Fruit fly (Drosophila melanogaster) whole organism, embryonic: Measurements from ENCODE around the gene CG43925.

ENCODE experiments used
- B-H1 ChIP-seq: fragments of 200-800 bp; sonication (Bioruptor generic); IDR thresholded peaks from 3 replicates; pipeline ENCODE4 v1.3.6; 2022; ENCODE audit warnings: missing biosample characterization, missing genetic modification characterization
- Bteb2 ChIP-seq: fragments of 200-800 bp; sonication (Bioruptor generic); optimal IDR thresholded peaks from 2 replicates; lab custom pipeline; 2016; ENCODE audit warnings: missing biosample characterization, missing genetic modification characterization
- CG10462 ChIP-seq: fragments of 200-800 bp; sonication (Bioruptor generic); optimal IDR thresholded peaks from 2 replicates; lab custom pipeline; 2016; ENCODE audit warnings: missing biosample characterization, missing genetic modification characterization
- CG11456 ChIP-seq: fragments of 200-800 bp; sonication (Bioruptor generic); IDR thresholded peaks from 3 replicates; pipeline ENCODE4 v1.3.6; 2022; ENCODE audit warnings: missing biosample characterization, missing genetic modification characterization
- CG12219 ChIP-seq: fragments of 200-800 bp; sonication (Bioruptor generic); optimal IDR thresholded peaks from 3 replicates; lab custom pipeline; 2018; ENCODE audit warnings: missing biosample characterization, mild to moderate bottlenecking, missing genetic modification characterization
- CG12942 ChIP-seq: fragments of 200-800 bp; sonication (Bioruptor generic); optimal IDR thresholded peaks from 3 replicates; lab custom pipeline; 2016; ENCODE audit warnings: missing biosample characterization, missing genetic modification characterization
- CG13296 ChIP-seq: fragments of 200-800 bp; sonication (Bioruptor generic); optimal IDR thresholded peaks from 3 replicates; lab custom pipeline; 2018; ENCODE audit warnings: missing biosample characterization, mild to moderate bottlenecking, missing genetic modification characterization
- CG17568 ChIP-seq: fragments of 200-800 bp; sonication (Bioruptor generic); optimal IDR thresholded peaks from 2 replicates; lab custom pipeline; 2018; ENCODE audit warnings: missing biosample characterization, mild to moderate bottlenecking, missing genetic modification characterization, moderate library complexity
- CG18476 ChIP-seq: fragments of 200-800 bp; sonication (Bioruptor generic); optimal IDR thresholded peaks from 2 replicates; lab custom pipeline; 2016; ENCODE audit warnings: missing biosample characterization, mild to moderate bottlenecking, missing genetic modification characterization
- CG2120 ChIP-seq: fragments of 200-800 bp; sonication (Bioruptor generic); optimal IDR thresholded peaks from 3 replicates; lab custom pipeline; 2016; ENCODE audit warnings: missing biosample characterization, missing genetic modification characterization
- CG31365 ChIP-seq: fragments of 200-800 bp; sonication (Bioruptor generic); optimal IDR thresholded peaks from 2 replicates; lab custom pipeline; 2018; ENCODE audit warnings: missing biosample characterization, mild to moderate bottlenecking, missing genetic modification characterization
- CG31388 ChIP-seq: fragments of 200-800 bp; sonication (Bioruptor generic); optimal IDR thresholded peaks from 2 replicates; lab custom pipeline; 2016; ENCODE audit warnings: missing biosample characterization, missing genetic modification characterization
- CG3407 ChIP-seq: fragments of 200-800 bp; sonication (Bioruptor generic); optimal IDR thresholded peaks from 2 replicates; lab custom pipeline; 2018; ENCODE audit warnings: missing biosample characterization, mild to moderate bottlenecking, missing genetic modification characterization
- CG3995 ChIP-seq: fragments of 200-800 bp; sonication (Bioruptor generic); optimal IDR thresholded peaks from 3 replicates; lab custom pipeline; 2016; ENCODE audit warnings: missing biosample characterization, missing genetic modification characterization
- CG4328 ChIP-seq: fragments of 200-800 bp; sonication (Bioruptor generic); optimal IDR thresholded peaks from 3 replicates; lab custom pipeline; 2017; ENCODE audit warnings: missing biosample characterization, missing genetic modification reagents, missing genetic modification characterization
- CG5953 ChIP-seq: fragments of 200-800 bp; sonication (Bioruptor generic); IDR thresholded peaks from 2 replicates; pipeline ENCODE4 v1.3.6; 2022; ENCODE audit warnings: missing biosample characterization, missing genetic modification characterization
- CG8290 ChIP-seq, 3 experiments: fragments of 200-800 bp; sonication (Bioruptor generic); optimal IDR thresholded peaks; 2 replicates each; lab custom pipeline; 2016 to 2019; ENCODE audit warnings: missing biosample characterization in 3 of 3, missing genetic modification characterization in 3 of 3, mild to moderate bottlenecking in 2 of 3, moderate library complexity in 1 of 3
- CG8924 ChIP-seq: fragments of 200-800 bp; optimal IDR thresholded peaks from 3 replicates; lab custom pipeline; 2019; ENCODE audit warnings: missing biosample characterization, mild to moderate bottlenecking, missing genetic modification characterization, moderate library complexity
- CoRest ChIP-seq: fragments of 200-800 bp; sonication (Bioruptor generic); optimal IDR thresholded peaks from 3 replicates; lab custom pipeline; 2018; ENCODE audit warnings: missing biosample characterization, mild to moderate bottlenecking, missing genetic modification characterization, moderate library complexity
- Fer1 ChIP-seq: fragments of 200-800 bp; sonication (Bioruptor generic); optimal IDR thresholded peaks from 2 replicates; lab custom pipeline; 2017; ENCODE audit warnings: missing biosample characterization, mild to moderate bottlenecking, missing genetic modification characterization
- Mes4 ChIP-seq: fragments of 200-800 bp; sonication (Bioruptor generic); optimal IDR thresholded peaks from 2 replicates; lab custom pipeline; 2016; ENCODE audit warnings: missing biosample characterization, missing genetic modification characterization
- Mrtf ChIP-seq: fragments of 200-800 bp; sonication (Bioruptor generic); IDR thresholded peaks from 3 replicates; pipeline ENCODE4 v1.3.6; 2022; ENCODE audit warnings: missing biosample characterization, missing genetic modification characterization
- Neu2 ChIP-seq: fragments of 200-800 bp; sonication (Bioruptor generic); optimal IDR thresholded peaks from 3 replicates; lab custom pipeline; 2016; ENCODE audit warnings: missing biosample characterization, missing genetic modification characterization, borderline replicate concordance
- Taf1 ChIP-seq: fragments of 200-800 bp; sonication (Bioruptor generic); IDR thresholded peaks from 2 replicates; pipeline ENCODE4 v1.3.6; 2022; ENCODE audit warnings: missing biosample characterization, missing genetic modification characterization
- ara ChIP-seq: fragments of 200-800 bp; sonication (Bioruptor generic); IDR thresholded peaks from 2 replicates; pipeline ENCODE4 v1.3.6; 2022; ENCODE audit warnings: missing biosample characterization, missing genetic modification characterization
- ase ChIP-seq: fragments of 200-800 bp; sonication (Bioruptor generic); IDR thresholded peaks from 3 replicates; pipeline ENCODE4 v1.3.6; 2022; ENCODE audit warnings: missing biosample characterization, missing genetic modification characterization
- cato ChIP-seq: fragments of 200-800 bp; sonication (Bioruptor generic); optimal IDR thresholded peaks from 2 replicates; lab custom pipeline; 2016; ENCODE audit warnings: missing biosample characterization, missing genetic modification characterization, borderline replicate concordance
- croc ChIP-seq: fragments of 200-800 bp; sonication (Bioruptor generic); conservative IDR thresholded peaks from 3 replicates; pipeline ENCODE4 v1.3.6; 2022; ENCODE audit warnings: missing biosample characterization, missing genetic modification characterization
- da ChIP-seq: fragments of 200-800 bp; sonication (Bioruptor generic); optimal IDR thresholded peaks from 2 replicates; lab custom pipeline; 2016; ENCODE audit warnings: missing biosample characterization, missing genetic modification characterization
- dati ChIP-seq: fragments of 200-800 bp; sonication (Bioruptor generic); IDR thresholded peaks from 2 replicates; pipeline ENCODE4 v1.3.6; 2022; ENCODE audit warnings: missing biosample characterization, missing genetic modification characterization
- dpn ChIP-seq, 2 experiments: fragments of 200-800 bp; sonication (Bioruptor generic); optimal IDR thresholded peaks; 3 replicates each; lab custom pipeline; 2016; ENCODE audit warnings: missing biosample characterization in 2 of 2, missing genetic modification characterization in 2 of 2
- esg ChIP-seq: fragments of 200-800 bp; sonication (Bioruptor generic); conservative IDR thresholded peaks from 2 replicates; pipeline ENCODE4 v1.3.6; 2022; ENCODE audit warnings: missing biosample characterization, missing genetic modification characterization
- ftz-f1 ChIP-seq: fragments of 200-800 bp; sonication (Bioruptor generic); optimal IDR thresholded peaks from 2 replicates; lab custom pipeline; 2016; ENCODE audit warnings: missing biosample characterization, missing genetic modification characterization
- gsb ChIP-seq: fragments of 200-800 bp; sonication (Bioruptor generic); IDR thresholded peaks from 2 replicates; pipeline ENCODE4 v1.3.6; 2022; ENCODE audit warnings: missing biosample characterization, missing genetic modification characterization
- hkb ChIP-seq, 2 experiments: fragments of 200-800 bp in 1 of 2; fragments of >200 bp in 1 of 2; sonication (Bioruptor generic) in 1 of 2; IDR thresholded peaks in 1 of 2; optimal IDR thresholded peaks in 1 of 2; 2 replicates each; pipeline versions ENCODE4 v1.3.6 to Lab custom; 2017 to 2022; ENCODE audit warnings: missing biosample characterization in 1 of 2, missing genetic modification characterization in 1 of 2
- hth ChIP-seq: fragments of >200 bp; optimal IDR thresholded peaks from 2 replicates; lab custom pipeline; 2017; ENCODE audit warnings: inconsistent platforms
- klu ChIP-seq: fragments of 200-800 bp; sonication (Bioruptor generic); IDR thresholded peaks from 2 replicates; pipeline ENCODE4 v1.3.6; 2022; ENCODE audit warnings: missing biosample characterization, missing genetic modification characterization
- lilli ChIP-seq: fragments of 200-800 bp; sonication (Bioruptor generic); optimal IDR thresholded peaks from 3 replicates; lab custom pipeline; 2016; ENCODE audit warnings: missing biosample characterization, missing genetic modification characterization
- lmd ChIP-seq: fragments of 200-800 bp; sonication (Bioruptor generic); IDR thresholded peaks from 2 replicates; pipeline ENCODE4 v1.3.6; 2022; ENCODE audit warnings: missing biosample characterization, missing genetic modification characterization
- mld ChIP-seq: fragments of 200-800 bp; sonication (Bioruptor generic); IDR thresholded peaks from 3 replicates; pipeline ENCODE4 v1.3.6; 2022; ENCODE audit warnings: missing biosample characterization, missing genetic modification characterization; ENCODE audit not compliant: partially characterized antibody
- pzg ChIP-seq: fragments of 200-800 bp; sonication (Bioruptor generic); optimal IDR thresholded peaks from 3 replicates; lab custom pipeline; 2018; ENCODE audit warnings: missing biosample characterization, mild to moderate bottlenecking, missing genetic modification characterization, moderate library complexity
- schlank ChIP-seq: fragments of 200-800 bp; sonication (Bioruptor generic); optimal IDR thresholded peaks from 2 replicates; lab custom pipeline; 2018; ENCODE audit warnings: missing biosample characterization, mild to moderate bottlenecking, missing genetic modification characterization
- seq ChIP-seq: fragments of 200-800 bp; sonication (Bioruptor generic); IDR thresholded peaks from 2 replicates; pipeline ENCODE4 v1.3.6; 2022; ENCODE audit warnings: missing biosample characterization, missing genetic modification characterization
- sna ChIP-seq: fragments of 200-800 bp; sonication (Bioruptor generic); IDR thresholded peaks from 2 replicates; pipeline ENCODE4 v1.3.6; 2022; ENCODE audit warnings: missing biosample characterization, missing genetic modification characterization; ENCODE audit not compliant: partially characterized antibody
- sr ChIP-seq: fragments of 200-800 bp; sonication (Bioruptor generic); IDR thresholded peaks from 3 replicates; pipeline ENCODE4 v1.3.6; 2022; ENCODE audit warnings: missing biosample characterization, missing genetic modification characterization
- tio ChIP-seq: fragments of 200-800 bp; sonication (Bioruptor generic); optimal IDR thresholded peaks from 2 replicates; lab custom pipeline; 2017; ENCODE audit warnings: missing biosample characterization, missing genetic modification characterization, inconsistent platforms
- tna ChIP-seq: fragments of 200-800 bp; sonication (Bioruptor generic); IDR thresholded peaks from 2 replicates; pipeline ENCODE4 v1.3.6; 2022; ENCODE audit warnings: missing biosample characterization, missing genetic modification characterization; ENCODE audit not compliant: partially characterized antibody
- usp ChIP-seq: fragments of >200 bp; optimal IDR thresholded peaks from 2 replicates; lab custom pipeline; 2017; ENCODE audit warnings: missing biosample characterization, missing genetic modification characterization

The CG43925 gene

dm6 chr2L:13164994-13165801 is 11.0 kb upstream of the CG43925 start, which contains the start of gene Sirt1 (continued):
- TF ChIP-seq schlank (tag; lab: Kevin White, UChicago) (peak; percentile 41), CG12942 (GFP tag; lab: Kevin White, UChicago) (peak; percentile 83), CG18476 (GFP tag; lab: Kevin White, UChicago) (peak; percentile 55), dati (GFP tag; lab: Robert Waterston, UW) (no peak), hth (lab: Kevin White, UChicago) (no peak), CG3407 (GFP tag; lab: Kevin White, UChicago) (peak; percentile 72), tna (no peak), tio (GFP tag; lab: Kevin White, UChicago) (peak; percentile 94), esg (peak; percentile 83), gsb (peak; percentile 52; the same call in 1 of the 2 replicates), lilli (GFP tag; lab: Kevin White, UChicago) (peak; percentile 76), Fer1 (GFP tag; lab: Kevin White, UChicago) (peak; percentile 65), CG3995 (GFP tag; lab: Kevin White, UChicago) (peak; percentile 60), klu (GFP tag; lab: Robert Waterston, UW) (peak; percentile 84; the same call in 1 of the 2 replicates), usp (GFP tag; lab: Kevin White, UChicago) (no peak), Neu2 (GFP tag; lab: Kevin White, UChicago) (no peak), ara (GFP tag; lab: Robert Waterston, UW) (peak; percentile 54; the same call in 1 of the 2 replicates), pzg (GFP tag; lab: Kevin White, UChicago) (peak; percentile 56), CG10462 (GFP tag; lab: Kevin White, UChicago) (peak; percentile 59), CG4328 (GFP tag; lab: Kevin White, UChicago) (peak; percentile 74), CG31388 (GFP tag; lab: Kevin White, UChicago) (peak; percentile 35), sr (GFP tag; lab: Robert Waterston, UW) (no peak), lmd (peak; percentile 90), CG31365 (tag; lab: Kevin White, UChicago) (peak; percentile 29), Taf1 (GFP tag; lab: Robert Waterston, UW) (peak; percentile 32; the same call in 1 of the 2 replicates), hkb (optimal IDR thresholded peaks at IDR 0.05; lab: Kevin White, UChicago) (no peak), hkb (GFP tag; IDR thresholded peaks at IDR 0.05; lab: Robert Waterston, UW) (peak; percentile 46; the same call in 1 of the 2 replicates), CG11456 (GFP tag; lab: Robert Waterston, UW) (peak; percentile 67; the same call in 2 of the 3 replicates), CG12219 (GFP tag; lab: Kevin White, UChicago) (peak; percentile 16), mld (GFP tag; lab: Robert Waterston, UW) (no peak), CG13296 (GFP tag; lab: Kevin White, UChicago) (peak; percentile 80), CG17568 (GFP tag; lab: Kevin White, UChicago) (peak; percentile 35), CG8290 (GFP tag; optimal IDR thresholded peaks at IDR 0.05; lab: Kevin White, UChicago) (peak; percentile 83), CG8290 (tag; optimal IDR thresholded peaks at IDR 0.05; lab: Kevin White, UChicago) (peak; percentile 2 to 7), croc (peak; percentile 75), CG8924 (tag; lab: Kevin White, UChicago) (peak; percentile 88), CG2120 (GFP tag; lab: Kevin White, UChicago) (peak; percentile 85), Mrtf (GFP tag; lab: Robert Waterston, UW) (peak; percentile 66), dpn (GFP tag; optimal IDR thresholded peaks at IDR 0.05; lab: Kevin White, UChicago) (peak; percentile 52 to 85), cato (GFP tag; lab: Kevin White, UChicago) (peak; percentile 73), ase (GFP tag; lab: Robert Waterston, UW) (peak; percentile 59; the same call in 1 of the 3 replicates), ftz-f1 (GFP tag; lab: Kevin White, UChicago) (no peak), sna (GFP tag; lab: Robert Waterston, UW) (no peak), Bteb2 (GFP tag; lab: Kevin White, UChicago) (peak; percentile 52), da (GFP tag; lab: Kevin White, UChicago) (no peak), Mes4 (GFP tag; lab: Kevin White, UChicago) (no peak), CoRest (tag; lab: Kevin White, UChicago) (peak; percentile 98), CG5953 (GFP tag; lab: Robert Waterston, UW) (peak; percentile 29; the same call in 1 of the 2 replicates), B-H1 (GFP tag; lab: Robert Waterston, UW) (peak; percentile 65), seq (peak; percentile 72; the same call in 1 of the 2 replicates)
